Worm (Caenorhabditis elegans) whole organism, L1 larva: ENCODE results near the gene F01D5.1.

Source experiments
- C04F5.9 ChIP-seq: sonication (generic microtip); optimal IDR thresholded peaks from 2 replicates; lab custom pipeline; 2016; ENCODE audit warnings: missing genetic modification characterization, missing compliant biosample characterization
- C34B4.2 ChIP-seq: sonication (generic microtip); optimal IDR thresholded peaks from 2 replicates; lab custom pipeline; 2017; ENCODE audit warnings: mild to moderate bottlenecking, missing genetic modification characterization, missing compliant biosample characterization
- ama-1 ChIP-seq: fragments of 150-350 bp; optimal IDR thresholded peaks from 2 replicates; lab custom pipeline; 2014
- ceh-90 ChIP-seq: sonication (generic microtip); optimal IDR thresholded peaks from 2 replicates; lab custom pipeline; 2016; ENCODE audit warnings: missing genetic modification characterization, missing compliant biosample characterization
- efl-1 ChIP-seq, 4 experiments: fragments of 150-350 bp; optimal IDR thresholded peaks in 3 of 4; peaks in 1 of 4; 1 replicate in 1 of 4; 2 replicates in 3 of 4; lab custom pipeline; 2014; ENCODE audit warnings: missing biosample characterization in 2 of 4, missing genetic modification characterization in 2 of 4, missing genetic modification reagents in 2 of 4
- jun-1 ChIP-seq: fragments of 150-350 bp; optimal IDR thresholded peaks from 2 replicates; lab custom pipeline; 2014; ENCODE audit warnings: missing biosample characterization, missing genetic modification reagents, missing genetic modification characterization
- lir-3 ChIP-seq: sonication (generic microtip); optimal IDR thresholded peaks from 2 replicates; lab custom pipeline; 2016; ENCODE audit warnings: mild to moderate bottlenecking, missing genetic modification characterization, moderate library complexity, missing compliant biosample characterization; ENCODE audit not compliant: poor library complexity
- nhr-11 ChIP-seq: fragments of 150-350 bp; optimal IDR thresholded peaks from 2 replicates; lab custom pipeline; 2014; ENCODE audit warnings: missing biosample characterization, missing genetic modification characterization
- nhr-12 ChIP-seq: sonication (generic microtip); optimal IDR thresholded peaks from 2 replicates; lab custom pipeline; 2017; ENCODE audit warnings: missing biosample characterization, missing genetic modification characterization
- nhr-47 ChIP-seq: sonication (generic microtip); optimal IDR thresholded peaks from 2 replicates; lab custom pipeline; 2016; ENCODE audit warnings: mild to moderate bottlenecking, missing genetic modification characterization, moderate library complexity, missing compliant biosample characterization
- pqm-1 ChIP-seq: sonication (generic microtip); optimal IDR thresholded peaks from 3 replicates; lab custom pipeline; 2017; ENCODE audit warnings: missing biosample characterization, missing genetic modification characterization
- unc-62 ChIP-seq: fragments of 150-350 bp; optimal IDR thresholded peaks from 2 replicates; lab custom pipeline; 2014; ENCODE audit warnings: missing biosample characterization, missing genetic modification reagents, missing genetic modification characterization
- ztf-4 ChIP-seq: fragments of 150-350 bp; optimal IDR thresholded peaks from 2 replicates; lab custom pipeline; 2014; ENCODE audit warnings: missing biosample characterization, missing genetic modification characterization

- no peak for TF ChIP-seq unc-62 (GFP tag; lab: Kevin White, UChicago)
- TF ChIP-seq lir-3 (tag; lab: Kevin White, UChicago): no peak
- TF ChIP-seq pqm-1 (tag; lab: Kevin White, UChicago): no peak
- TF ChIP-seq C04F5.9 (tag; lab: Kevin White, UChicago): no peak
- TF ChIP-seq jun-1 (tag; lab: Kevin White, UChicago): no peak
- TF ChIP-seq ztf-4 (tag; lab: Kevin White, UChicago): no peak
- no peak for TF ChIP-seq ceh-90 (tag; lab: Kevin White, UChicago)
- no peak for TF ChIP-seq ama-1
- no peak for TF ChIP-seq nhr-11 (tag; lab: Kevin White, UChicago)
- TF ChIP-seq C34B4.2 (tag; lab: Kevin White, UChicago): no peak
- no peak for TF ChIP-seq efl-1 (optimal IDR thresholded peaks at IDR 0.05; lab: Kevin White, UChicago)
- TF ChIP-seq efl-1 (GFP tag; optimal IDR thresholded peaks at IDR 0.05 in 1 of 2; lab: Kevin White, UChicago): no peak
- TF ChIP-seq nhr-12 (tag; lab: Kevin White, UChicago): no peak
- TF ChIP-seq nhr-47: no peak
Measured at ce11 chrII:13997477-13997876, at the start of gene F01D5.1.
